Worm (Caenorhabditis elegans) whole organism, young adult: ENCODE measurements around the gene ech-3.

Source experiments
- B0019.2 ChIP-seq: fragments of 200-800 bp; sonication (Bioruptor generic); conservative IDR thresholded peaks from 2 replicates; pipeline ENCODE4 v1.3.6; 2022; ENCODE audit warnings: missing genetic modification reagents, missing genetic modification characterization, missing compliant biosample characterization
- B0035.1 ChIP-seq: sonication (generic microtip); optimal IDR thresholded peaks from 2 replicates; lab custom pipeline; 2016; ENCODE audit warnings: missing genetic modification characterization, mild to moderate bottlenecking, missing compliant biosample characterization, missing genotype, missing genetic modification reagents
- B0336.3 ChIP-seq: fragments of 200-800 bp; sonication (Bioruptor generic); IDR thresholded peaks from 2 replicates; pipeline ENCODE4 v1.3.6; 2022; ENCODE audit warnings: missing genetic modification characterization, missing compliant biosample characterization
- F37B4.10 ChIP-seq: fragments of 200-800 bp; sonication (Bioruptor generic); IDR thresholded peaks from 2 replicates; pipeline ENCODE4 v1.3.6; 2022; ENCODE audit warnings: missing genetic modification characterization, missing compliant biosample characterization
- F49E8.2 ChIP-seq: sonication (generic microtip); optimal IDR thresholded peaks from 3 replicates; lab custom pipeline; 2017; ENCODE audit warnings: missing genetic modification characterization, mild to moderate bottlenecking, missing compliant biosample characterization, antibody characterized with exemption, moderate library complexity; ENCODE audit not compliant: insufficient read depth
- Y56A3A.18 ChIP-seq: fragments of 200-800 bp; sonication (Bioruptor generic); IDR thresholded peaks from 2 replicates; pipeline ENCODE4 v1.3.6; 2022; ENCODE audit warnings: missing genetic modification reagents, missing genetic modification characterization, missing compliant biosample characterization
- Y67H2A.10 ChIP-seq: fragments of 200-800 bp; sonication (Bioruptor generic); conservative IDR thresholded peaks from 2 replicates; pipeline ENCODE4 v1.3.6; 2022; ENCODE audit warnings: missing genetic modification reagents, missing genetic modification characterization, missing compliant biosample characterization
- Y79H2A.3 ChIP-seq: fragments of 200-800 bp; sonication (Bioruptor generic); conservative IDR thresholded peaks from 2 replicates; pipeline ENCODE4 v1.3.6; 2022; ENCODE audit warnings: missing genetic modification reagents, missing genetic modification characterization, missing compliant biosample characterization
- ZK185.1 ChIP-seq: sonication (generic microtip); optimal IDR thresholded peaks from 2 replicates; lab custom pipeline; 2016; ENCODE audit warnings: mild to moderate bottlenecking, missing genetic modification characterization, missing compliant biosample characterization; ENCODE audit not compliant: poor library complexity, severe bottlenecking
- ama-1 ChIP-seq, 3 experiments: fragments of 150-350 bp in 1 of 3; sonication (generic microtip) in 2 of 3; optimal IDR thresholded peaks; 2 replicates each; lab custom pipeline; 2014 to 2018; ENCODE audit warnings: missing biosample characterization in 2 of 3, missing genetic modification characterization in 2 of 3, missing genetic modification reagents in 2 of 3
- attf-3 ChIP-seq: fragments of 200-800 bp; sonication (Bioruptor generic); conservative IDR thresholded peaks from 2 replicates; pipeline ENCODE4 v1.3.6; 2022; ENCODE audit warnings: missing genetic modification reagents, missing genetic modification characterization, missing compliant biosample characterization
- cebp-1 ChIP-seq, 2 experiments: fragments of 200-800 bp in 1 of 2; sonication (Bioruptor generic) in 1 of 2; sonication (generic microtip) in 1 of 2; IDR thresholded peaks in 1 of 2; optimal IDR thresholded peaks in 1 of 2; 2 replicates each; pipeline versions ENCODE4 v1.3.6 to Lab custom; 2017 to 2022; ENCODE audit warnings: missing compliant biosample characterization in 2 of 2, missing genetic modification characterization in 2 of 2, mild to moderate bottlenecking in 1 of 2, missing genetic modification reagents in 1 of 2, moderate library complexity in 1 of 2
- cebp-2 ChIP-seq: fragments of 200-800 bp; sonication (Bioruptor generic); IDR thresholded peaks from 2 replicates; pipeline ENCODE4 v1.3.6; 2022; ENCODE audit warnings: missing genetic modification characterization, missing compliant biosample characterization
- ceh-40 ChIP-seq: fragments of 200-800 bp; sonication (Bioruptor generic); IDR thresholded peaks from 2 replicates; pipeline ENCODE4 v1.3.6; 2022; ENCODE audit warnings: missing genetic modification characterization, missing compliant biosample characterization
- ceh-58 ChIP-seq: fragments of 200-800 bp; sonication (Bioruptor generic); IDR thresholded peaks from 2 replicates; pipeline ENCODE4 v1.3.6; 2022; ENCODE audit warnings: missing genetic modification characterization, missing compliant biosample characterization
- ceh-79 ChIP-seq: sonication (generic microtip); optimal IDR thresholded peaks from 2 replicates; lab custom pipeline; 2017; ENCODE audit warnings: mild to moderate bottlenecking, missing genetic modification characterization, missing compliant biosample characterization
- die-1 ChIP-seq: sonication (generic microtip); optimal IDR thresholded peaks from 2 replicates; lab custom pipeline; 2016; ENCODE audit warnings: missing genotype, mild to moderate bottlenecking, missing genetic modification characterization, missing compliant biosample characterization
- dpl-1 ChIP-seq: fragments of 150-350 bp; optimal IDR thresholded peaks from 2 replicates; lab custom pipeline; 2014; ENCODE audit warnings: missing biosample characterization, missing genetic modification reagents, missing genetic modification characterization
- egl-44 ChIP-seq: fragments of 200-800 bp; sonication (Bioruptor generic); IDR thresholded peaks from 2 replicates; pipeline ENCODE4 v1.3.6; 2022; ENCODE audit warnings: missing genetic modification reagents, missing genetic modification characterization, missing compliant biosample characterization
- fkh-3 ChIP-seq: sonication (generic microtip); optimal IDR thresholded peaks from 2 replicates; lab custom pipeline; 2016; ENCODE audit warnings: mild to moderate bottlenecking, missing genetic modification characterization, missing compliant biosample characterization
- hlh-26 ChIP-seq: fragments of 200-800 bp; sonication (Bioruptor generic); conservative IDR thresholded peaks from 2 replicates; pipeline ENCODE4 v1.3.6; 2022; ENCODE audit warnings: missing genetic modification reagents, missing genetic modification characterization, missing compliant biosample characterization
- hmg-1.2 ChIP-seq: fragments of 200-800 bp; sonication (Bioruptor generic); IDR thresholded peaks from 2 replicates; pipeline ENCODE4 v1.3.6; 2022; ENCODE audit warnings: missing genetic modification reagents, missing genetic modification characterization, missing compliant biosample characterization
- hmg-20 ChIP-seq: fragments of 200-800 bp; sonication (Bioruptor generic); IDR thresholded peaks from 2 replicates; pipeline ENCODE4 v1.3.6; 2022; ENCODE audit warnings: missing genetic modification reagents, missing genetic modification characterization, missing compliant biosample characterization
- hsf-1 ChIP-seq: fragments of 200-800 bp; sonication (Bioruptor generic); IDR thresholded peaks from 2 replicates; pipeline ENCODE4 v1.3.6; 2022; ENCODE audit warnings: missing genetic modification reagents, missing genetic modification characterization, missing compliant biosample characterization
- lin-26 ChIP-seq: fragments of 200-800 bp; sonication (Bioruptor generic); IDR thresholded peaks from 2 replicates; pipeline ENCODE4 v1.3.6; 2022; ENCODE audit warnings: missing genetic modification reagents, missing genetic modification characterization, missing compliant biosample characterization
- lin-35 ChIP-seq, 3 experiments: fragments of 150-350 bp in 2 of 3; sonication (generic microtip) in 1 of 3; optimal IDR thresholded peaks; 2 replicates each; lab custom pipeline; 2014 to 2018; ENCODE audit warnings: missing biosample characterization in 3 of 3, missing genetic modification characterization in 3 of 3, missing genetic modification reagents in 3 of 3
- madf-10 ChIP-seq: sonication (generic microtip); optimal IDR thresholded peaks from 2 replicates; lab custom pipeline; 2016; ENCODE audit warnings: mild to moderate bottlenecking, missing genetic modification characterization, missing compliant biosample characterization
- madf-3 ChIP-seq: fragments of 200-800 bp; sonication (Bioruptor generic); IDR thresholded peaks from 2 replicates; pipeline ENCODE4 v1.3.6; 2022; ENCODE audit warnings: missing genetic modification reagents, missing genetic modification characterization, missing compliant biosample characterization
- madf-6 ChIP-seq: fragments of 200-800 bp; sonication (Bioruptor generic); IDR thresholded peaks from 2 replicates; pipeline ENCODE4 v1.3.6; 2022; ENCODE audit warnings: missing genetic modification reagents, missing genetic modification characterization, missing compliant biosample characterization
- mes-4 ChIP-seq: sonication (generic microtip); optimal IDR thresholded peaks from 2 replicates; lab custom pipeline; 2016; ENCODE audit warnings: missing genotype, missing genetic modification characterization, missing compliant biosample characterization
- nfyb-1 ChIP-seq: fragments of 200-800 bp; sonication (Bioruptor generic); IDR thresholded peaks from 2 replicates; pipeline ENCODE4 v1.3.6; 2022; ENCODE audit warnings: missing genetic modification reagents, missing genetic modification characterization, missing compliant biosample characterization
- nhr-179 ChIP-seq: sonication (generic microtip); optimal IDR thresholded peaks from 2 replicates; lab custom pipeline; 2016; ENCODE audit warnings: mild to moderate bottlenecking, missing genetic modification characterization, missing compliant biosample characterization
- nhr-27 ChIP-seq: fragments of 200-800 bp; sonication (Bioruptor generic); optimal IDR thresholded peaks from 2 replicates; lab custom pipeline; 2018; ENCODE audit warnings: mild to moderate bottlenecking, missing genetic modification characterization, moderate library complexity, missing compliant biosample characterization
- repo-1 ChIP-seq: sonication (generic microtip); optimal IDR thresholded peaks from 2 replicates; lab custom pipeline; 2017; ENCODE audit warnings: mild to moderate bottlenecking, missing genetic modification characterization, missing compliant biosample characterization
- snpc-1.1 ChIP-seq: sonication (generic microtip); optimal IDR thresholded peaks from 2 replicates; lab custom pipeline; 2017; ENCODE audit warnings: missing genetic modification characterization, mild to moderate bottlenecking, missing compliant biosample characterization, antibody characterized with exemption, moderate library complexity, missing genotype, missing genetic modification reagents; ENCODE audit not compliant: insufficient read depth
- snpc-3.4 ChIP-seq: sonication (generic microtip); optimal IDR thresholded peaks from 2 replicates; lab custom pipeline; 2017; ENCODE audit warnings: missing genetic modification characterization, mild to moderate bottlenecking, missing compliant biosample characterization, antibody characterized with exemption, moderate library complexity, missing genotype, missing genetic modification reagents
- snpc-4 ChIP-seq, 5 experiments: fragments of 150-350 bp in 1 of 5; sonication (generic microtip) in 4 of 5; optimal IDR thresholded peaks; 2 replicates each; lab custom pipeline; 2014 to 2018; ENCODE audit warnings: missing genetic modification characterization in 5 of 5, missing biosample characterization in 3 of 5, antibody characterized with exemption in 2 of 5, mild to moderate bottlenecking in 2 of 5, missing compliant biosample characterization in 2 of 5, missing genotype in 2 of 5, moderate library complexity in 2 of 5, missing genetic modification reagents in 1 of 5
- somi-1 ChIP-seq: fragments of 200-800 bp; sonication (Bioruptor generic); optimal IDR thresholded peaks from 2 replicates; lab custom pipeline; 2018; ENCODE audit warnings: mild to moderate bottlenecking, missing genetic modification characterization, missing compliant biosample characterization
- sptf-2 ChIP-seq: fragments of 200-800 bp; sonication (Bioruptor generic); optimal IDR thresholded peaks from 2 replicates; lab custom pipeline; 2018; ENCODE audit warnings: mild to moderate bottlenecking, missing genetic modification characterization, missing compliant biosample characterization
- tbp1 ChIP-seq: fragments of 200-800 bp; sonication (Bioruptor generic); optimal IDR thresholded peaks from 2 replicates; lab custom pipeline; 2018; ENCODE audit warnings: mild to moderate bottlenecking, missing genetic modification characterization, missing compliant biosample characterization
- xnd-1 ChIP-seq: sonication (generic microtip); optimal IDR thresholded peaks from 2 replicates; lab custom pipeline; 2016; ENCODE audit warnings: missing genotype, missing genetic modification reagents, missing genetic modification characterization, missing compliant biosample characterization
- ztf-3 ChIP-seq: fragments of 200-800 bp; sonication (Bioruptor generic); optimal IDR thresholded peaks from 2 replicates; lab custom pipeline; 2018; ENCODE audit warnings: mild to moderate bottlenecking, missing genetic modification characterization, missing compliant biosample characterization

Gene ech-3

DNA sequence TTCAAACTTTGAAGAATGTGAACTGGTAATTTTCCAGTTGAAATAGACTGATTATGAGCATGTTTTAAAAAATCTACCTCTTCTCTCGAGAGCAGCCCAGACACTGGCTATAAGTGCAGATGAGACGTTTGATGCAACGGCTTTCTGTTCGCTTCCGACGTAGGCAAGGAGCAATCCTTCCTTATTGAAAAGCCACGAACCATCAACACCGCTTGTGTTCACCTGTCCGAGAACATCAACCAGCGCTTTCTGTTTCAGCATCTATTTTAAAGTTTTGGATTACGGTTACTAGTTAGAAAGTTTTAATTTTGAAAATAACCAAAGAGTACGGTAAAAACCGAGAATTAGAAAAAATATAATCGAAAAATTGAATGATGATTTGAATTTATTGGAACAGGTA is 11.2 kb upstream of the ech-3 start, which contains the start of gene lmtr-2:
Gene lmtr-2 (minus strand): TSS at position 261 of the 400 bp plus-strand sequence.
- TF ChIP-seq hsf-1 (0 out of 2 replicates have a peak, but pooled peaks have one; percentile 18), hlh-26 (GFP tag; lab: Robert Waterston, UW) (no peak), tbp1 (no peak), madf-6 (GFP tag; lab: Robert Waterston, UW) (peak; percentile 20; the same call in 1 of the 2 replicates), ceh-58 (0 out of 2 replicates have a peak, but pooled peaks have one; percentile 49), repo-1 (peak; percentile 13), nhr-179 (no peak), ZK185.1 (tag; lab: Kevin White, UChicago) (no peak), sptf-2 (GFP tag; lab: Kevin White, UChicago) (no peak), egl-44 (GFP tag; lab: Robert Waterston, UW) (no peak), cebp-1 (GFP tag; IDR thresholded peaks at IDR 0.05; lab: Robert Waterston, UW) (no peak), cebp-1 (tag; optimal IDR thresholded peaks at IDR 0.05; lab: Kevin White, UChicago) (peak; percentile 26), ztf-3 (no peak), B0019.2 (no peak), lin-35 (GFP tag; optimal IDR thresholded peaks at IDR 0.05; lab: Kevin White, UChicago) (no peak), mes-4 (tag; lab: Kevin White, UChicago) (no peak), F37B4.10 (GFP tag; lab: Robert Waterston, UW) (no peak), ceh-79 (tag; lab: Kevin White, UChicago) (no peak), cebp-2 (GFP tag; lab: Robert Waterston, UW) (0 out of 2 replicates have a peak, but pooled peaks have one; percentile 21), attf-3 (GFP tag; lab: Robert Waterston, UW) (no peak), snpc-3.4 (no peak), hmg-20 (GFP tag; lab: Robert Waterston, UW) (no peak), madf-3 (GFP tag; lab: Robert Waterston, UW) (peak; percentile 65; the same call in 1 of the 2 replicates), B0035.1 (tag; lab: Kevin White, UChicago) (no peak), madf-10 (tag; lab: Kevin White, UChicago) (no peak), dpl-1 (GFP tag; lab: Kevin White, UChicago) (no peak), lin-26 (GFP tag; lab: Robert Waterston, UW) (no peak), fkh-3 (tag; lab: Kevin White, UChicago) (no peak), somi-1 (GFP tag; lab: Kevin White, UChicago) (no peak), xnd-1 (no peak), Y67H2A.10 (no peak)
- TF ChIP-seq, all 124 proteins: peak for 7

DNA sequence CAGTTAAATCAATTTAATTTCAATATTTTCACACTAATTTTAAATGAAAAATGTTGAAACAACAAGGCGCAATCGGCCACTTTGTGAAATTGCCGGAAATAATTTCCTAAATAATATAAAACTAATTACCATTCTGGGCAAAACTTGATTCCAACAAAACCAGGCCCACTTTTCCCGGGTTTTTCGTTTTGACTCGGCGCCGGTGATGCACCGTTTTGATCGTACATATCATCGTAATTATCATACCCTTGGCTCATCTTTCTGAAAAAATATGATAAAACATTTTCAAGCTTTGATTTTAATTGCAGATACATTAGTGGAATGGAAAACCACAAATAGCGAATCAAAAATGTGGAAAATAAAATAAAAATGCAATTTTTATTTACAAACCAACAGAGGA is 10.0 kb upstream of the ech-3 start, which contains the start of gene rpb-9:
Gene rpb-9 (minus strand): TSS at position 314 of the 400 bp plus-strand sequence.
- TF ChIP-seq hsf-1: 0 out of 2 replicates have a peak, but pooled peaks have one; percentile 30
- TF ChIP-seq snpc-1.1 (tag; lab: Kevin White, UChicago): peak; percentile 10
- TF ChIP-seq ceh-40 (GFP tag; lab: Robert Waterston, UW): no peak
- TF ChIP-seq nfyb-1 (GFP tag; lab: Robert Waterston, UW): 0 out of 2 replicates have a peak, but pooled peaks have one; percentile 16
- TF ChIP-seq nhr-27: no peak
- peak; percentile 24; the same call in 1 of the 2 replicates for TF ChIP-seq hmg-1.2 (GFP tag; lab: Robert Waterston, UW)
- peak; percentile 30 for TF ChIP-seq F49E8.2 (tag; lab: Kevin White, UChicago)
- TF ChIP-seq Y79H2A.3 (GFP tag; lab: Robert Waterston, UW): no peak
- no peak for TF ChIP-seq snpc-4 (GFP tag; optimal IDR thresholded peaks at IDR 0.05; lab: Kevin White, UChicago)
- TF ChIP-seq snpc-4 (tag; optimal IDR thresholded peaks at IDR 0.05; lab: Kevin White, UChicago): peak in 1 of 4 experiments; percentile 35
- peak; percentile 14 for TF ChIP-seq die-1 (tag; lab: Kevin White, UChicago)
- TF ChIP-seq ama-1 (optimal IDR thresholded peaks at IDR 0.05; lab: Kevin White, UChicago): peak; percentile 17
- no peak for TF ChIP-seq ama-1 (GFP tag; optimal IDR thresholded peaks at IDR 0.05; lab: Kevin White, UChicago)
- TF ChIP-seq Y56A3A.18: peak; percentile 25; the same call in 1 of the 2 replicates
- TF ChIP-seq B0336.3: peak; percentile 27; the same call in 1 of the 2 replicates
